Worm (Caenorhabditis elegans) whole organism, L1 larva: Measurements from ENCODE around the gene ZK418.5.

Experiments
- C34B4.2 ChIP-seq: sonication (generic microtip); optimal IDR thresholded peaks from 2 replicates; lab custom pipeline; 2017; ENCODE audit warnings: mild to moderate bottlenecking, missing genetic modification characterization, missing compliant biosample characterization
- alr-1 ChIP-seq: fragments of 200-800 bp; sonication (Bioruptor generic); optimal IDR thresholded peaks from 2 replicates; lab custom pipeline; 2018; ENCODE audit warnings: borderline replicate concordance, mild to moderate bottlenecking, missing genetic modification characterization, missing compliant biosample characterization
- aly-2 ChIP-seq: fragments of 150-350 bp; optimal IDR thresholded peaks from 2 replicates; lab custom pipeline; 2014; ENCODE audit warnings: missing biosample characterization, missing genetic modification characterization
- blmp-1 ChIP-seq: fragments of 150-350 bp; optimal IDR thresholded peaks from 2 replicates; lab custom pipeline; 2014; ENCODE audit warnings: missing biosample characterization, missing genetic modification characterization
- ceh-63 ChIP-seq: fragments of 200-800 bp; sonication (Bioruptor generic); optimal IDR thresholded peaks from 2 replicates; lab custom pipeline; 2018; ENCODE audit warnings: mild to moderate bottlenecking, missing genetic modification characterization, missing compliant biosample characterization
- ceh-8 ChIP-seq: fragments of 200-800 bp; sonication (Bioruptor generic); optimal IDR thresholded peaks from 2 replicates; lab custom pipeline; 2018; ENCODE audit warnings: mild to moderate bottlenecking, missing genetic modification characterization, moderate library complexity, missing compliant biosample characterization
- ceh-88 ChIP-seq: fragments of 200-800 bp; sonication (Bioruptor generic); IDR thresholded peaks from 2 replicates; pipeline ENCODE4 v1.3.6; 2022; ENCODE audit warnings: missing genetic modification characterization, missing compliant biosample characterization
- dpl-1 ChIP-seq, 3 experiments: fragments of 150-350 bp in 2 of 3; sonication (generic microtip) in 1 of 3; optimal IDR thresholded peaks; 2 replicates each; lab custom pipeline; 2014 to 2017; ENCODE audit warnings: missing biosample characterization in 3 of 3, missing genetic modification characterization in 3 of 3, missing genetic modification reagents in 3 of 3
- efl-1 ChIP-seq, 4 experiments: fragments of 150-350 bp; optimal IDR thresholded peaks in 3 of 4; peaks in 1 of 4; 1 replicate in 1 of 4; 2 replicates in 3 of 4; lab custom pipeline; 2014; ENCODE audit warnings: missing biosample characterization in 2 of 4, missing genetic modification characterization in 2 of 4, missing genetic modification reagents in 2 of 4
- efl-3 ChIP-seq: fragments of 200-800 bp; sonication (Bioruptor generic); optimal IDR thresholded peaks from 2 replicates; lab custom pipeline; 2018; ENCODE audit warnings: mild to moderate bottlenecking, missing genetic modification characterization, missing compliant biosample characterization
- egl-27 ChIP-seq, 2 experiments: fragments of 150-350 bp in 1 of 2; sonication (generic microtip); optimal IDR thresholded peaks; 3 replicates each; lab custom pipeline; 2017 to 2018; ENCODE audit warnings: missing biosample characterization in 2 of 2, missing genetic modification characterization in 2 of 2, missing genetic modification reagents in 2 of 2
- elt-2 ChIP-seq: sonication (generic microtip); optimal IDR thresholded peaks from 2 replicates; lab custom pipeline; 2016; ENCODE audit warnings: missing genetic modification characterization, mild to moderate bottlenecking, inconsistent platforms, missing compliant biosample characterization, missing genetic modification reagents
- elt-3 ChIP-seq, 6 experiments: fragments of 150-350 bp in 1 of 6; sonication (generic microtip); optimal IDR thresholded peaks; 2 replicates each; lab custom pipeline; 2017 to 2018; ENCODE audit warnings: missing biosample characterization in 6 of 6, missing genetic modification characterization in 6 of 6, inconsistent platforms in 1 of 6
- ets-5 ChIP-seq: fragments of 200-800 bp; sonication (Bioruptor generic); IDR thresholded peaks from 2 replicates; pipeline ENCODE4 v1.3.6; 2022; ENCODE audit warnings: missing genetic modification characterization, missing compliant biosample characterization
- fkh-4 ChIP-seq: sonication (generic microtip); optimal IDR thresholded peaks from 2 replicates; lab custom pipeline; 2016; ENCODE audit warnings: missing compliant biosample characterization, missing genetic modification characterization, borderline replicate concordance
- hlh-17 ChIP-seq: fragments of 200-800 bp; sonication (Bioruptor generic); optimal IDR thresholded peaks from 2 replicates; lab custom pipeline; 2018; ENCODE audit warnings: missing genetic modification characterization, mild to moderate bottlenecking, missing compliant biosample characterization, moderate library complexity, borderline replicate concordance
- hpl-2 ChIP-seq: fragments of 150-350 bp; optimal IDR thresholded peaks from 2 replicates; lab custom pipeline; 2014; ENCODE audit warnings: missing biosample characterization, missing genetic modification reagents, missing genetic modification characterization
- jun-1 ChIP-seq: fragments of 150-350 bp; optimal IDR thresholded peaks from 2 replicates; lab custom pipeline; 2014; ENCODE audit warnings: missing biosample characterization, missing genetic modification reagents, missing genetic modification characterization
- lin-39 ChIP-seq: fragments of 150-350 bp; optimal IDR thresholded peaks from 2 replicates; lab custom pipeline; 2014; ENCODE audit warnings: missing biosample characterization, missing genetic modification reagents, missing genetic modification characterization
- mab-9 ChIP-seq: fragments of 200-800 bp; sonication (Bioruptor generic); IDR thresholded peaks from 2 replicates; pipeline ENCODE4 v1.3.6; 2022; ENCODE audit warnings: missing genetic modification reagents, missing genetic modification characterization, missing compliant biosample characterization
- mdl-1 ChIP-seq, 2 experiments: fragments of 150-350 bp; optimal IDR thresholded peaks; 2 replicates each; lab custom pipeline; 2014 to 2017; ENCODE audit warnings: missing biosample characterization in 2 of 2, missing genetic modification characterization in 2 of 2, inconsistent platforms in 1 of 2
- mep-1 ChIP-seq: fragments of 150-350 bp; optimal IDR thresholded peaks from 2 replicates; lab custom pipeline; 2014; ENCODE audit warnings: missing biosample characterization, missing genetic modification characterization
- nhr-12 ChIP-seq: sonication (generic microtip); optimal IDR thresholded peaks from 2 replicates; lab custom pipeline; 2017; ENCODE audit warnings: missing biosample characterization, missing genetic modification characterization
- nhr-19 ChIP-seq: fragments of 200-800 bp; sonication (Bioruptor generic); conservative IDR thresholded peaks from 2 replicates; pipeline ENCODE4 v1.3.6; 2022; ENCODE audit warnings: missing genetic modification characterization, missing compliant biosample characterization
- nhr-237 ChIP-seq: fragments of 150-350 bp; optimal IDR thresholded peaks from 2 replicates; lab custom pipeline; 2014; ENCODE audit warnings: missing biosample characterization, missing genetic modification characterization
- nhr-28 ChIP-seq: fragments of 150-350 bp; optimal IDR thresholded peaks from 2 replicates; lab custom pipeline; 2014; ENCODE audit warnings: missing biosample characterization, missing genetic modification characterization
- nhr-47 ChIP-seq: sonication (generic microtip); optimal IDR thresholded peaks from 2 replicates; lab custom pipeline; 2016; ENCODE audit warnings: mild to moderate bottlenecking, missing genetic modification characterization, moderate library complexity, missing compliant biosample characterization
- nhr-77 ChIP-seq: fragments of 150-350 bp; optimal IDR thresholded peaks from 2 replicates; lab custom pipeline; 2014; ENCODE audit warnings: missing biosample characterization, missing genetic modification characterization
- nhr-84 ChIP-seq: sonication (generic microtip); optimal IDR thresholded peaks from 2 replicates; lab custom pipeline; 2017; ENCODE audit warnings: missing biosample characterization, missing genetic modification characterization
- nhr-85 ChIP-seq: sonication (generic microtip); peaks from one replicate; lab custom pipeline; 2016; ENCODE audit warnings: missing genetic modification characterization, inconsistent platforms, missing compliant biosample characterization
- pag-3 ChIP-seq: sonication (generic microtip); optimal IDR thresholded peaks from 2 replicates; lab custom pipeline; 2017; ENCODE audit warnings: missing genetic modification characterization, mild to moderate bottlenecking, missing compliant biosample characterization, antibody characterized with exemption, borderline replicate concordance; ENCODE audit not compliant: insufficient read depth
- pax-3 ChIP-seq: fragments of 200-800 bp; sonication (Bioruptor generic); optimal IDR thresholded peaks from 2 replicates; lab custom pipeline; 2018; ENCODE audit warnings: mild to moderate bottlenecking, missing genetic modification characterization, moderate library complexity, missing compliant biosample characterization
- pqm-1 ChIP-seq: sonication (generic microtip); optimal IDR thresholded peaks from 3 replicates; lab custom pipeline; 2017; ENCODE audit warnings: missing biosample characterization, missing genetic modification characterization
- rnt-1 ChIP-seq: sonication (generic microtip); optimal IDR thresholded peaks from 2 replicates; lab custom pipeline; 2016; ENCODE audit warnings: mild to moderate bottlenecking, missing genetic modification characterization, moderate library complexity, missing compliant biosample characterization
- snu-23 ChIP-seq: sonication (generic microtip); optimal IDR thresholded peaks from 2 replicates; lab custom pipeline; 2016; ENCODE audit warnings: missing genetic modification characterization, missing compliant biosample characterization
- sptf-1 ChIP-seq: fragments of 150-350 bp; optimal IDR thresholded peaks from 2 replicates; lab custom pipeline; 2014; ENCODE audit warnings: missing biosample characterization, missing genetic modification characterization
- tlp-1 ChIP-seq: fragments of 150-350 bp; optimal IDR thresholded peaks from 2 replicates; lab custom pipeline; 2014; ENCODE audit warnings: missing biosample characterization, missing genetic modification characterization
- unc-62 ChIP-seq: fragments of 150-350 bp; optimal IDR thresholded peaks from 2 replicates; lab custom pipeline; 2014; ENCODE audit warnings: missing biosample characterization, missing genetic modification reagents, missing genetic modification characterization
- xbp-1 ChIP-seq: sonication (generic microtip); optimal IDR thresholded peaks from 2 replicates; lab custom pipeline; 2016; ENCODE audit warnings: missing genetic modification characterization, missing compliant biosample characterization
- zip-4 ChIP-seq: fragments of 200-800 bp; sonication (Bioruptor generic); optimal IDR thresholded peaks from 2 replicates; lab custom pipeline; 2018; ENCODE audit warnings: mild to moderate bottlenecking, missing genetic modification characterization, moderate library complexity, missing compliant biosample characterization

Gene ZK418.5

DNA sequence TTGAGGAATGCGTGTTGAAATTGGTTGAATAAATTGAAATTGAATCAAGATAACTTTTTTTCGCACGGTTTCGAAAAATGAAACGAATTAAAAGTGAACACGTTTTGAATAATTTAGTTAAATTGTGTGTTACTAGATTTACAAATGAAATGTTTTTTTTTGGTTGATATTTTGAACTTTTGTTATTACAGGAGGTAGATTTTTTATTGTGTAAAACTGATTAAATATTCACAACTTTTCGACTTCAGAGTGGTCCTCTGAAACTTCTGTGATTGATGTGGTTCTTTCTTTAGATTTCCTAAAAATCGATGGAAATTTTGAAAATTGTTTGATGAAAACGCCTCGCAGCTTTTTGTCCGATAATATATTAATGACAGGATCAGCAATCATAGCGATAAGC, 2.7 kb upstream of the ZK418.5 start, which contains the start of gene ZK418.13:
Gene ZK418.13 (minus strand): TSS at position 101 of the 400 bp plus-strand sequence.
- no peak for TF ChIP-seq xbp-1 (tag; lab: Kevin White, UChicago)
- TF ChIP-seq efl-3 (GFP tag; lab: Kevin White, UChicago) = no peak
- TF ChIP-seq alr-1 (tag; lab: Kevin White, UChicago) = no peak
- no peak for TF ChIP-seq unc-62 (GFP tag; lab: Kevin White, UChicago)
- no peak for TF ChIP-seq hlh-17 (GFP tag; lab: Kevin White, UChicago)
- no peak for TF ChIP-seq pag-3 (tag; lab: Kevin White, UChicago)
- TF ChIP-seq ets-5 (GFP tag; lab: Robert Waterston, UW) = no peak
- TF ChIP-seq tlp-1 (tag; lab: Kevin White, UChicago) = no peak
- no peak for TF ChIP-seq mdl-1 (tag; optimal IDR thresholded peaks at IDR 0.05; lab: Kevin White, UChicago)
- TF ChIP-seq elt-2 (tag; lab: Kevin White, UChicago) = no peak
- no peak for TF ChIP-seq ceh-88
- TF ChIP-seq rnt-1 (tag; lab: Kevin White, UChicago) = no peak
- TF ChIP-seq hpl-2 = no peak
- no peak for TF ChIP-seq aly-2 (tag; lab: Kevin White, UChicago)
- TF ChIP-seq ceh-8 = no peak
- no peak for TF ChIP-seq lin-39 (tag; lab: Kevin White, UChicago)

DNA sequence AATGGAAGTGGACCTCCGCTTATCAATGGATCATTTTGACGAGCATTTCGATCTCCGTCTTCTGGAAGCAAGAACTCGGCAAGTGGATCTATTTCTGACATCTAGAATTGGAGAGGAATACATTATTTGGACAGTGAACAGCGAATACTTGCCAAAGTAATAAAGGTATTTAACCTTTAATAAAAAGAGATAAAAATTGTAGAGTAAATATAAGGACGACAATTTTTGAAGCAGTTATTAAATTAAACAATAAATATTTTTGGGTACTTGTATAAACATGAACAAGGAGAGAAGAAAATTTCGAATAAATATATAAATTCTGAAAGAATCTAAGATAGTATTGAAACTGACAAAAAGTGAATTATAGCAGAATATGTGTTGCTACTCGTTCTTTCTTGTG, 1.2 kb downstream of the ZK418.5 start, which contains the start of gene lin-37:
Gene lin-37 (minus strand): TSS at position 101 of the 400 bp plus-strand sequence.
- TF ChIP-seq dpl-1 (GFP tag; optimal IDR thresholded peaks at IDR 0.05; lab: Kevin White, UChicago) (no peak), nhr-84 (tag; lab: Kevin White, UChicago) (no peak), snu-23 (no peak), nhr-19 (GFP tag; lab: Robert Waterston, UW) (no peak), pqm-1 (tag; lab: Kevin White, UChicago) (no peak), nhr-85 (no peak), pag-3 (tag; lab: Kevin White, UChicago) (no peak), jun-1 (no peak), fkh-4 (tag; lab: Kevin White, UChicago) (no peak), nhr-77 (no peak), mep-1 (tag; lab: Kevin White, UChicago) (no peak), ceh-63 (no peak), efl-1 (optimal IDR thresholded peaks at IDR 0.05; lab: Kevin White, UChicago) (no peak), efl-1 (GFP tag; optimal IDR thresholded peaks at IDR 0.05 in 1 of 2; lab: Kevin White, UChicago) (no peak), C34B4.2 (no peak), nhr-47 (no peak), elt-3 (tag; optimal IDR thresholded peaks at IDR 0.05; lab: Kevin White, UChicago) (no peak), mdl-1 (tag; optimal IDR thresholded peaks at IDR 0.05; lab: Kevin White, UChicago) (no peak), hlh-17 (GFP tag; lab: Kevin White, UChicago) (no peak)

DNA sequence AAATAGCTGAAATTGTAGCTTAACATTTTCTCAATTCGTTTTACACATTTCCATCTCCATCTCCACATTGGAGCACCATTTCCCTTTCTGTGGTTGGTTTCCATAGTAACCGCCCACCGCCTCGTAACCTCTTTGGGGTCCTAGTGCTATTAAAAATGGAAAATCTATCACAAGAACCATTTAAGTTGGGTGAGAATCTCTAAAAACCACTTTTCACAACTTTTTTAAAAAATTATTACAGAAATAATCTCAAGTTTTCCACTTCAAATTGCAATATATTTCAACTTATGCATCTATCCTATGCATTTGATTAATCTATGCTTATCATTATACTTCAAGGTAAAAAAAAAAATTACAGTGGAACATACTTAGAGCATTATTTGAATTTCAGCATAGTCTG, 3.7 kb downstream of the ZK418.5 start, which contains the start of gene tmem-17:
Gene tmem-17 (plus strand): TSS at position 301 of the 400 bp plus-strand sequence.
- no peak for TF ChIP-seq nhr-28 (tag; lab: Kevin White, UChicago)
- no peak for TF ChIP-seq zip-4 (GFP tag; lab: Kevin White, UChicago)
- no peak for TF ChIP-seq tlp-1 (tag; lab: Kevin White, UChicago)
- no peak for TF ChIP-seq pax-3 (tag; lab: Kevin White, UChicago)
- no peak for TF ChIP-seq mab-9 (GFP tag; lab: Robert Waterston, UW)
- no peak for TF ChIP-seq nhr-12 (tag; lab: Kevin White, UChicago)
- no peak for TF ChIP-seq pqm-1 (tag; lab: Kevin White, UChicago)
- TF ChIP-seq egl-27 (tag; optimal IDR thresholded peaks at IDR 0.05; lab: Kevin White, UChicago) = no peak
- no peak for TF ChIP-seq hlh-17 (GFP tag; lab: Kevin White, UChicago)
- TF ChIP-seq sptf-1 = no peak
- no peak for TF ChIP-seq nhr-237
- TF ChIP-seq blmp-1 (tag; lab: Kevin White, UChicago) = no peak
